Worm (Caenorhabditis elegans) whole organism, early embryonic: ENCODE data around the gene ttx-1.

Experiments used
- flt-1 ChIP-seq: fragments of 200-800 bp; sonication (Bioruptor generic); IDR thresholded peaks from 2 replicates; pipeline ENCODE4 v1.3.6; 2022; ENCODE audit warnings: missing genetic modification characterization, missing compliant biosample characterization
- pes-1 ChIP-seq: fragments of 200-800 bp; sonication (Bioruptor generic); IDR thresholded peaks from 2 replicates; pipeline ENCODE4 v1.3.6; 2022; ENCODE audit warnings: missing genetic modification reagents, missing genetic modification characterization, missing compliant biosample characterization

DNA sequence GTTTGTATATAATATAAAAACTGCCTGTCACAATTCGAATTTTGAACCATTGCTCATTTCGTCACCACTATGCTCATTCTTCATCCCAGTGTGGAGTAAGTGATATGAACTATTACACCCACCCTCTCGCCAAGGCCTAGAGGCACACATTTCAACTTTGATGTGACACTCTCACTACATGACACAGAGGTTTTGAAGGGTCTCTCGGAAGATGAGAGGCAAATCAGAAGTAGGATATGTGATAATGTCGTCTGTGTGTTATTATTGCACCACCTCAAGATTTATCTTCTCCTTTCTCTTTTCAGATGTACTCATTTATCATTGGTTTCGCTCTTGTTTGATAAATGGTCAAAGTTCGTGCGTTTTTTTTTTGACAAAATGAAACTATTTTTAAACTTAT lies 42.6 kb downstream of the ttx-1 start:
- TF ChIP-seq pes-1 (GFP tag; lab: Robert Waterston, UW) (no peak), flt-1 (no peak)
